Fruit fly (Drosophila melanogaster): ENCODE measurements around the gene eIF4EHP.
A peak's percentile ranks its signal among the peaks of the same experiment; 100 is the strongest.

eIF4EHP gene

dm6 chr3R:24099039-24100026, 9.4 kb downstream of the eIF4EHP start (continued):
- peak; percentile 58 for TF ChIP-seq Atf3 (GFP tag; optimal IDR thresholded peaks at IDR 0.05)
- TF ChIP-seq ewg (GFP tag; optimal IDR thresholded peaks at IDR 0.05), result peak; percentile 61
- TF ChIP-seq CG33557 (GFP tag; optimal IDR thresholded peaks at IDR 0.05), result no peak
- no peak for TF ChIP-seq bbx (GFP tag; IDR thresholded peaks at IDR 0.05; ENCODE audit: partially characterized antibody)
- peak; percentile 74 for TF ChIP-seq CG12659 (GFP tag; optimal IDR thresholded peaks at IDR 0.05)
- TF ChIP-seq CG17568 (GFP tag; optimal IDR thresholded peaks at IDR 0.05), result peak; percentile 71
- TF ChIP-seq peb (GFP tag; IDR thresholded peaks at IDR 0.05), result peak; percentile 35; the same call in 1 of the 2 replicates
- no peak for TF ChIP-seq Trl (optimal IDR thresholded peaks at IDR 0.05)
- peak; percentile 65 for TF ChIP-seq Trl (GFP tag; optimal IDR thresholded peaks at IDR 0.05)
- no peak for TF ChIP-seq Dip2 (GFP tag; IDR thresholded peaks at IDR 0.05)
- peak; percentile 82 for TF ChIP-seq CG2712 (tag; optimal IDR thresholded peaks at IDR 0.05)
- peak; percentile 60 for TF ChIP-seq scrt (GFP tag; optimal IDR thresholded peaks at IDR 0.05)
- TF ChIP-seq CG3065 (GFP tag; optimal IDR thresholded peaks at IDR 0.05), result peak; percentile 68
- TF ChIP-seq CG5245 (GFP tag; optimal IDR thresholded peaks at IDR 0.05), result peak; percentile 66
- TF ChIP-seq disco-r (GFP tag; optimal IDR thresholded peaks at IDR 0.05), result peak; percentile 39
- TF ChIP-seq Dad (GFP tag; optimal IDR thresholded peaks at IDR 0.05), result peak; percentile 70
- no peak for TF ChIP-seq Opbp (GFP tag; IDR thresholded peaks at IDR 0.05; ENCODE audit: partially characterized antibody)
- TF ChIP-seq Xbp1 (GFP tag; optimal IDR thresholded peaks at IDR 0.05), result peak; percentile 79
- peak; percentile 64 for TF ChIP-seq CG13123 (GFP tag; optimal IDR thresholded peaks at IDR 0.05)
- peak; percentile 16 for TF ChIP-seq Lhr (GFP tag; optimal IDR thresholded peaks at IDR 0.05)
- no peak for TF ChIP-seq hbn (GFP tag; IDR thresholded peaks at IDR 0.05; ENCODE audit: partially characterized antibody)
- TF ChIP-seq CG7271 (tag; optimal IDR thresholded peaks at IDR 0.05), result no peak
- peak; percentile 67 for TF ChIP-seq CG3281 (GFP tag; optimal IDR thresholded peaks at IDR 0.05)
- TF ChIP-seq hkb (optimal IDR thresholded peaks at IDR 0.05), result no peak
- TF ChIP-seq hkb (GFP tag; IDR thresholded peaks at IDR 0.05), result peak; percentile 86
- peak; percentile 95 for TF ChIP-seq slbo (GFP tag; IDR thresholded peaks at IDR 0.05)
- TF ChIP-seq CG16863 (GFP tag; optimal IDR thresholded peaks at IDR 0.05), result peak; percentile 85
- peak; percentile 54 for TF ChIP-seq CG8089 (GFP tag; optimal IDR thresholded peaks at IDR 0.05)
- peak; percentile 78 for TF ChIP-seq so (GFP tag; IDR thresholded peaks at IDR 0.05)
- peak; percentile 77 for TF ChIP-seq oc (tag; optimal IDR thresholded peaks at IDR 0.05)
- peak; percentile 71 for TF ChIP-seq Asciz (GFP tag; optimal IDR thresholded peaks at IDR 0.05)
- peak; percentile 85 for TF ChIP-seq B-H1 (GFP tag; IDR thresholded peaks at IDR 0.05)
- TF ChIP-seq ems (GFP tag; optimal IDR thresholded peaks at IDR 0.05), result peak; percentile 70
- peak; percentile 79 for TF ChIP-seq sisA (GFP tag; IDR thresholded peaks at IDR 0.05)
- TF ChIP-seq p53 (GFP tag; optimal IDR thresholded peaks at IDR 0.05), result peak; percentile 2
- no peak for TF ChIP-seq zen2 (GFP tag; IDR thresholded peaks at IDR 0.05; ENCODE audit: partially characterized antibody)
- no peak for TF ChIP-seq CG7745 (tag; optimal IDR thresholded peaks at IDR 0.05)
- peak; percentile 85 for TF ChIP-seq Aef1 (GFP tag; IDR thresholded peaks at IDR 0.05)
- TF ChIP-seq CG34422 (GFP tag; IDR thresholded peaks at IDR 0.05), result peak; percentile 89
- peak; percentile 71 for TF ChIP-seq jumu (GFP tag; optimal IDR thresholded peaks at IDR 0.05)
- peak; percentile 68 for TF ChIP-seq her (GFP tag; optimal IDR thresholded peaks at IDR 0.05)
- TF ChIP-seq bcd (GFP tag; optimal IDR thresholded peaks at IDR 0.05), result peak; percentile 71
- TF ChIP-seq twi (tag; optimal IDR thresholded peaks at IDR 0.05), result peak; percentile 48
- peak; percentile 62 for TF ChIP-seq gcm2 (GFP tag; optimal IDR thresholded peaks at IDR 0.05)
- TF ChIP-seq lmd (GFP tag; IDR thresholded peaks at IDR 0.05), result peak; percentile 87
- peak; percentile 21 for TF ChIP-seq slou (GFP tag; optimal IDR thresholded peaks at IDR 0.05)
- peak; percentile 65 for TF ChIP-seq CG1233 (GFP tag; optimal IDR thresholded peaks at IDR 0.05)
- peak; percentile 82 for TF ChIP-seq CG32772 (GFP tag; IDR thresholded peaks at IDR 0.05)
- peak; percentile 37 for TF ChIP-seq CG6654 (GFP tag; optimal IDR thresholded peaks at IDR 0.05)
